Worm (Caenorhabditis elegans) whole organism, mixed stage, embryonic: ENCODE measurements around the gene pacl-1.

Experiments used
- M03D4.4 ChIP-seq: sonication (generic microtip); optimal IDR thresholded peaks from 2 replicates; lab custom pipeline; 2017; ENCODE audit warnings: mild to moderate bottlenecking, missing genetic modification characterization, missing compliant biosample characterization
- bed-3 ChIP-seq: fragments of 200-800 bp; sonication (Bioruptor generic); optimal IDR thresholded peaks from 3 replicates; lab custom pipeline; 2018; ENCODE audit warnings: mild to moderate bottlenecking, missing genetic modification characterization, moderate library complexity, missing compliant biosample characterization
- blmp-1 ChIP-seq: fragments of 150-350 bp; optimal IDR thresholded peaks from 2 replicates; lab custom pipeline; 2014; ENCODE audit warnings: missing biosample characterization, missing genetic modification characterization
- ceh-39 ChIP-seq: fragments of 150-350 bp; optimal IDR thresholded peaks from 2 replicates; lab custom pipeline; 2014; ENCODE audit warnings: missing biosample characterization, missing genetic modification characterization
- ceh-43 ChIP-seq: fragments of 200-800 bp; sonication (Bioruptor generic); optimal IDR thresholded peaks from 2 replicates; lab custom pipeline; 2018; ENCODE audit warnings: mild to moderate bottlenecking, missing genetic modification characterization, moderate library complexity, missing compliant biosample characterization
- ceh-83 ChIP-seq: fragments of 200-800 bp; sonication (Bioruptor generic); optimal IDR thresholded peaks from 2 replicates; lab custom pipeline; 2018; ENCODE audit warnings: mild to moderate bottlenecking, missing genetic modification characterization, missing compliant biosample characterization
- ces-1 ChIP-seq: fragments of 150-350 bp; optimal IDR thresholded peaks from 2 replicates; lab custom pipeline; 2014; ENCODE audit warnings: missing biosample characterization, missing genetic modification reagents, missing genetic modification characterization
- cnd-1 ChIP-seq: fragments of 200-800 bp; sonication (Bioruptor generic); optimal IDR thresholded peaks from 2 replicates; lab custom pipeline; 2018; ENCODE audit warnings: mild to moderate bottlenecking, missing genetic modification characterization, missing compliant biosample characterization
- drap-1 ChIP-seq: fragments of 200-800 bp; sonication (Bioruptor generic); optimal IDR thresholded peaks from 3 replicates; lab custom pipeline; 2018; ENCODE audit warnings: mild to moderate bottlenecking, missing genetic modification characterization, missing compliant biosample characterization
- elt-1 ChIP-seq: sonication (generic microtip); optimal IDR thresholded peaks from 2 replicates; lab custom pipeline; 2017; ENCODE audit warnings: missing genetic modification characterization, mild to moderate bottlenecking, missing compliant biosample characterization, antibody characterized with exemption, moderate library complexity, borderline replicate concordance; ENCODE audit not compliant: insufficient read depth
- elt-3 ChIP-seq: fragments of 150-350 bp; optimal IDR thresholded peaks from 2 replicates; lab custom pipeline; 2014; ENCODE audit warnings: missing biosample characterization, missing genetic modification characterization
- flh-1 ChIP-seq: fragments of 200-800 bp; sonication (Bioruptor generic); optimal IDR thresholded peaks from 2 replicates; lab custom pipeline; 2018; ENCODE audit warnings: mild to moderate bottlenecking, missing genetic modification characterization, moderate library complexity, missing compliant biosample characterization
- ham-2 ChIP-seq: fragments of 200-800 bp; sonication (Bioruptor generic); optimal IDR thresholded peaks from 2 replicates; lab custom pipeline; 2018; ENCODE audit warnings: mild to moderate bottlenecking, missing genetic modification characterization, missing compliant biosample characterization
- hlh-1 ChIP-seq: fragments of 150-350 bp; optimal IDR thresholded peaks from 2 replicates; lab custom pipeline; 2014; ENCODE audit warnings: missing biosample characterization, missing genetic modification reagents, missing genetic modification characterization
- lin-13 ChIP-seq: fragments of 150-350 bp; optimal IDR thresholded peaks from 2 replicates; lab custom pipeline; 2014; ENCODE audit warnings: missing biosample characterization, missing genetic modification characterization
- mab-5 ChIP-seq: fragments of 150-350 bp; optimal IDR thresholded peaks from 2 replicates; lab custom pipeline; 2014; ENCODE audit warnings: missing biosample characterization, missing genetic modification characterization
- mep-1 ChIP-seq: fragments of 150-350 bp; optimal IDR thresholded peaks from 2 replicates; lab custom pipeline; 2017; ENCODE audit warnings: missing biosample characterization, missing genetic modification reagents, missing genetic modification characterization, inconsistent platforms
- mls-2 ChIP-seq: sonication (generic microtip); optimal IDR thresholded peaks from 2 replicates; lab custom pipeline; 2016; ENCODE audit warnings: mild to moderate bottlenecking, missing genetic modification characterization, moderate library complexity, missing compliant biosample characterization
- nhr-12 ChIP-seq: fragments of 150-350 bp; optimal IDR thresholded peaks from 2 replicates; lab custom pipeline; 2014; ENCODE audit warnings: missing biosample characterization, missing genetic modification characterization
- nhr-2 ChIP-seq: fragments of 150-350 bp; optimal IDR thresholded peaks from 2 replicates; lab custom pipeline; 2014; ENCODE audit warnings: missing biosample characterization, missing genetic modification characterization
- nhr-237 ChIP-seq: fragments of 150-350 bp; optimal IDR thresholded peaks from 2 replicates; lab custom pipeline; 2014; ENCODE audit warnings: missing biosample characterization, missing genetic modification characterization
- nhr-28 ChIP-seq: fragments of 150-350 bp; optimal IDR thresholded peaks from 2 replicates; lab custom pipeline; 2014; ENCODE audit warnings: missing biosample characterization, missing genetic modification characterization
- nhr-76 ChIP-seq: sonication (generic microtip); optimal IDR thresholded peaks from 2 replicates; lab custom pipeline; 2017; ENCODE audit warnings: missing biosample characterization, missing genetic modification characterization
- pha-4 ChIP-seq: fragments of 150-350 bp; optimal IDR thresholded peaks from 2 replicates; lab custom pipeline; 2018; ENCODE audit warnings: missing biosample characterization, missing genetic modification reagents, missing genetic modification characterization
- sem-2 ChIP-seq: fragments of 200-800 bp; sonication (Bioruptor generic); optimal IDR thresholded peaks from 2 replicates; lab custom pipeline; 2018; ENCODE audit warnings: mild to moderate bottlenecking, missing genetic modification characterization, missing compliant biosample characterization
- snpc-4 ChIP-seq: fragments of 150-350 bp; optimal IDR thresholded peaks from 2 replicates; lab custom pipeline; 2014; ENCODE audit warnings: missing biosample characterization, missing genetic modification characterization
- sptf-1 ChIP-seq: sonication (generic microtip); optimal IDR thresholded peaks from 2 replicates; lab custom pipeline; 2017; ENCODE audit warnings: mild to moderate bottlenecking, missing genetic modification characterization, moderate library complexity, missing compliant biosample characterization
- tbx-8 ChIP-seq: fragments of 200-800 bp; sonication (Bioruptor generic); optimal IDR thresholded peaks from 2 replicates; lab custom pipeline; 2018; ENCODE audit warnings: mild to moderate bottlenecking, missing genetic modification characterization, moderate library complexity, missing compliant biosample characterization
- unc-120 ChIP-seq: sonication (generic microtip); optimal IDR thresholded peaks from 2 replicates; lab custom pipeline; 2017; ENCODE audit warnings: missing genetic modification characterization, missing compliant biosample characterization; ENCODE audit not compliant: poor library complexity, severe bottlenecking
- unc-39 ChIP-seq: fragments of 150-350 bp; optimal IDR thresholded peaks from 2 replicates; lab custom pipeline; 2014; ENCODE audit warnings: missing biosample characterization, missing genetic modification characterization
- unc-62 ChIP-seq: fragments of 150-350 bp; optimal IDR thresholded peaks from 2 replicates; lab custom pipeline; 2014; ENCODE audit warnings: missing biosample characterization, missing genetic modification reagents, missing genetic modification characterization
- ztf-11 ChIP-seq: fragments of 150-350 bp; optimal IDR thresholded peaks from 2 replicates; lab custom pipeline; 2014; ENCODE audit warnings: missing biosample characterization, missing genetic modification characterization

Gene pacl-1

DNA sequence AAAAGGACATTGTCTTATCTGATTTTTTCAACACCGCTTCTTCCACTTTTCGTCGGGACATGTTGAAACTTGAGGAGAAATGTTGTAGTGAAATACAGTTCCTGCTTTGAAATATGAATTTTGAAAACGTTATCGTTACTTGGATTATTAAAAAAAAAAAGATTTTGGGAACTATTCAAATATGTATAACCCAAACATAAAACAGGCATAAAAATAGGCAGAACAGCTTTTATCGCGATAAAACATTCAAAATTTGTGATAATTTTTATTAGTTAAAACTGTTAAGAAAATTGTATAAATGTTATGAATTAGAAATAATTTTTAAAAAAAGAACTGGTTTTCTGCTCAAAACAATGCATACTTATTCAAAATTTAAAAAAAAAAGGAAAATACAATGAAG is 18.9 kb downstream of the pacl-1 start, which contains the start of gene bgnt-1.3:
Gene bgnt-1.3, minus strand, starts transcription at position 101 of the 400 bp plus-strand sequence.
- no peak for TF ChIP-seq unc-120
- TF ChIP-seq ceh-83 (GFP tag; lab: Kevin White, UChicago) = no peak
- TF ChIP-seq drap-1 = no peak

DNA sequence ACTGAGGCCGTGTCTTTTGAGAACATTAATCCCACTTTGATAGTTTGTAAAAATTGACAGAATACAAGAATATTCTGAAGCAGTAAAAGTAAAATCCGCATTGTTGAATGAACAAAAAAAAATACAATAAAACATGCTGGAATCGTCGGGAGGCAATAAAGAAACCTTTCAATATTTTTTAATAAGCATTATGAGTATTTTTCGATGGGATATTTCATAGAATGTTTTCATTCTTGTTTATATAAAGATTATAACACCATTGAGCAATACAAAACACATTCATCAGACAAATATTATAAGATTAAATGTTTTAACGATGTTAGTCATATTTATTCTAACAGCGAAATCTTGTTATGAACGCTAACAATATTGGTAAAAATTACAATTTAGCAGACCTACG is 21.6 kb downstream of the pacl-1 start, which contains the start of gene gcy-20:
Gene gcy-20, minus strand, starts transcription at position 101 of the 400 bp plus-strand sequence.
- no peak for TF ChIP-seq mab-5
- TF ChIP-seq ceh-83 (GFP tag; lab: Kevin White, UChicago) = no peak
- no peak for TF ChIP-seq nhr-28 (tag; lab: Kevin White, UChicago)
- TF ChIP-seq nhr-12 (tag; lab: Kevin White, UChicago) = no peak
- TF ChIP-seq ceh-43 (GFP tag; lab: Kevin White, UChicago) = no peak
- no peak for TF ChIP-seq drap-1
- TF ChIP-seq lin-13 (tag; lab: Kevin White, UChicago) = no peak
- TF ChIP-seq nhr-2 (tag; lab: Kevin White, UChicago) = no peak
- TF ChIP-seq nhr-237 (tag; lab: Kevin White, UChicago) = no peak
- TF ChIP-seq sem-2 (GFP tag; lab: Kevin White, UChicago) = no peak
- TF ChIP-seq tbx-8 = no peak
- TF ChIP-seq unc-120 = no peak
- TF ChIP-seq ces-1 (GFP tag; lab: Kevin White, UChicago) = no peak
- no peak for TF ChIP-seq mep-1 (tag; lab: Kevin White, UChicago)
- TF ChIP-seq elt-1 (tag; lab: Kevin White, UChicago) = no peak
- no peak for TF ChIP-seq sptf-1 (tag; lab: Kevin White, UChicago)
- no peak for TF ChIP-seq unc-62 (GFP tag; lab: Kevin White, UChicago)
- TF ChIP-seq pha-4 (tag; lab: Kevin White, UChicago) = no peak

DNA sequence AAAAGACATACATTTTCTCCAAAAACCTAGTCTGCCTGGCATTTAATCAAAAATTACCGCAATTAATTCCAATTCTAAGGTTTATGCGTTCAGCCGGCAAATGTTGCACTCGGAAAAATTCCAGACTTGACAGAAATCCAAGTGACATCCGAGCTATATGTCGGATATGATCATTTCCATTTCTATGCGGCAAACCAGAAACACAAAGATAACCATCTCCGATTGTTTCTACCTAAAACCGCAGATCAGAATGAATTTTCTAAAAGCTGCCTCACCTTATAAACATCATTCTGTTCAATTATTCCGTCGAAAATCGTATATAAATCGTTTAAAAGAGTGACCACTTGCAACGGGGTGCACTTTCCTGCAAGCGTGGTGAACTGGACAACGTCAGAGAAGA is 26.1 kb downstream of the pacl-1 start:
- TF ChIP-seq drap-1 (no peak), elt-1 (tag; lab: Kevin White, UChicago) (peak; percentile 52), bed-3 (GFP tag; lab: Kevin White, UChicago) (no peak), pha-4 (tag; lab: Kevin White, UChicago) (no peak), ham-2 (GFP tag; lab: Kevin White, UChicago) (no peak)

DNA sequence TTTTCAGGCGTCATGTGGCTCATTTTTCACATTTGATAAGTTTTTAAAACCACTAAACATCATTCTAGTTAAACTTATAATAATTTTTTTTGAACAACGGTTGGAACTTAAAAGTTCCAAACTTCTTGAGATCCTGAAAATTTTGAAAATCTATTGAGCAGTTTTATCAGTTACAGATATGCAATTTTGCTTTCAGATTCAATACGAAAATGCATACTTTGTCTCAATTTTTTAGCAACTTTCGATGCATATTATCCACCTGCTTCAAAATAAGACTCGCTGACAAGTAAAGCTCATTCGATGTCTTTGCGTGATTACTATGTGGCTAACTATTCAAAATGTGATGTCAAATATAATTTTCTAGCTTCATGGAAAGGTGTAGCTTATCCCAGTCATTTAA is 28.7 kb downstream of the pacl-1 start, which contains the start of gene srh-95:
Gene srh-95, plus strand, starts transcription at position 301 of the 400 bp plus-strand sequence.
- TF ChIP-seq unc-62 (GFP tag; lab: Kevin White, UChicago) = no peak

DNA sequence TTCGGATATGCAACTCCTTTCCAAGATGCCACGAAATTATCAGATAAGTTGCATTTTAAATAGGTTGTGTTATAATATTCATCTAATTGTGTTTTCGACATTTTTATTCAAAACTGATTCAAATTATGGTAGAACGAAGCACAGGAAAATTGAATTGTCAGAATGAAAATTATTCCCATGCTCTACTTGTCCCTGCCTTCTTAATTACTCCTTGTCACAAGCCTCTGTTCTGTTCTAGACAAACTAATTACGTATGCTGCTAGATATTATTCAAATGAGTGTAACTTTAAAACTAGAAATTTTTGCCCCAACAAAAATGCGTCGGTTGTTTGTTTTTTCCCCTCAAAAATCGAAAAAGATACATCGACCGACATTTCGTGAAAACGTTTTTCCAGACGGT is 31.2 kb downstream of the pacl-1 start, which contains the start of gene srh-104:
Gene srh-104, minus strand, starts transcription at position 101 of the 400 bp plus-strand sequence.
- TF ChIP-seq ceh-39 (tag; lab: Kevin White, UChicago) = no peak
- no peak for TF ChIP-seq blmp-1 (tag; lab: Kevin White, UChicago)
- TF ChIP-seq sem-2 (GFP tag; lab: Kevin White, UChicago) = no peak
- TF ChIP-seq mls-2 (tag; lab: Kevin White, UChicago) = no peak
- TF ChIP-seq elt-3 = no peak
- TF ChIP-seq nhr-76 = no peak
- no peak for TF ChIP-seq flh-1 (GFP tag; lab: Kevin White, UChicago)
- TF ChIP-seq hlh-1 = no peak
- TF ChIP-seq, all 35 proteins: peak for 0

DNA sequence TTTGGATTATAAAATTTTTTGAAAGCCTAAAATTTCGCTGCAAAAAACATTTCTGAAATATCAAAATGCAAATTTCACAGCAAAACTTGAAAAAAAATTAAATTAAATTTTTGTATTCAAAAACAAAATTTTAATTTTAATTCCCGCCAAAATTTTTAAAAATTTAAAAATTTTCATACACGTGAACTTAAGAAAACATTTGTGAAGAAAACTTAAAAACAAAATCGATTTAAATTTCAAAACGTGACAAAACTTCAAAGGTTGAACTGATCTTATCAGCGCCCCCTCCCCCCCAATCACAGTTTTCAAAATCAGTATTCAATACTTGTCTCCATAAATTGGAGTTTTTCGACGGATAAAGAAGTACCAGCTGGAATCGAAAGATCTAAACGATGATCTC is 38.0 kb downstream of the pacl-1 start, which contains the start of gene F21H7.5:
Gene F21H7.5, plus strand, starts transcription at position 301 of the 400 bp plus-strand sequence.
- TF ChIP-seq nhr-2 (tag; lab: Kevin White, UChicago) (no peak), mls-2 (tag; lab: Kevin White, UChicago) (no peak), flh-1 (GFP tag; lab: Kevin White, UChicago) (no peak), ztf-11 (tag; lab: Kevin White, UChicago) (no peak), unc-39 (no peak), tbx-8 (no peak), M03D4.4 (tag; lab: Kevin White, UChicago) (no peak), ceh-43 (GFP tag; lab: Kevin White, UChicago) (no peak), unc-120 (no peak), elt-1 (tag; lab: Kevin White, UChicago) (no peak), sptf-1 (tag; lab: Kevin White, UChicago) (no peak), bed-3 (GFP tag; lab: Kevin White, UChicago) (no peak), ceh-39 (tag; lab: Kevin White, UChicago) (no peak), cnd-1 (no peak), lin-13 (tag; lab: Kevin White, UChicago) (no peak), snpc-4 (no peak), elt-3 (no peak)
